Worm (Caenorhabditis elegans) whole organism, late embryonic: Measurements from ENCODE around the gene M6.11.

ENCODE experiments used
- C38D4.7 ChIP-seq: fragments of 200-800 bp; sonication (Bioruptor generic); optimal IDR thresholded peaks from 2 replicates; lab custom pipeline; 2018; ENCODE audit warnings: mild to moderate bottlenecking, missing genetic modification characterization, moderate library complexity, missing compliant biosample characterization
- K02D7.2 ChIP-seq: sonication (generic microtip); optimal IDR thresholded peaks from 2 replicates; lab custom pipeline; 2017; ENCODE audit warnings: mild to moderate bottlenecking, missing genetic modification characterization, missing compliant biosample characterization
- ceh-18 ChIP-seq: sonication (generic microtip); optimal IDR thresholded peaks from 2 replicates; lab custom pipeline; 2016; ENCODE audit warnings: missing genetic modification characterization, missing compliant biosample characterization
- ceh-2 ChIP-seq: sonication (generic microtip); optimal IDR thresholded peaks from 2 replicates; lab custom pipeline; 2016; ENCODE audit warnings: missing genotype, missing genetic modification characterization, missing compliant biosample characterization
- ceh-24 ChIP-seq: sonication (generic microtip); optimal IDR thresholded peaks from 2 replicates; lab custom pipeline; 2016; ENCODE audit warnings: mild to moderate bottlenecking, missing genetic modification characterization, missing compliant biosample characterization
- ceh-30 ChIP-seq: fragments of 150-350 bp; optimal IDR thresholded peaks from 2 replicates; lab custom pipeline; 2014; ENCODE audit warnings: missing biosample characterization, missing genetic modification characterization
- ceh-31 ChIP-seq: sonication (generic microtip); optimal IDR thresholded peaks from 2 replicates; lab custom pipeline; 2016; ENCODE audit warnings: missing genetic modification characterization, missing compliant biosample characterization
- ceh-45 ChIP-seq: fragments of 200-800 bp; sonication (Bioruptor generic); IDR thresholded peaks from 2 replicates; pipeline ENCODE4 v1.3.6; 2022; ENCODE audit warnings: missing genetic modification reagents, missing genetic modification characterization, missing compliant biosample characterization
- ceh-48 ChIP-seq: sonication (generic microtip); optimal IDR thresholded peaks from 2 replicates; lab custom pipeline; 2016; ENCODE audit warnings: missing genetic modification characterization, inconsistent platforms, missing compliant biosample characterization
- elt-2 ChIP-seq: sonication (generic microtip); optimal IDR thresholded peaks from 2 replicates; lab custom pipeline; 2016; ENCODE audit warnings: missing genetic modification reagents, missing genetic modification characterization, missing compliant biosample characterization
- elt-4 ChIP-seq: sonication (generic microtip); optimal IDR thresholded peaks from 2 replicates; lab custom pipeline; 2016; ENCODE audit warnings: missing genetic modification characterization, missing compliant biosample characterization
- fax-1 ChIP-seq: sonication (generic microtip); optimal IDR thresholded peaks from 2 replicates; lab custom pipeline; 2016; ENCODE audit warnings: missing genotype, missing genetic modification characterization, missing compliant biosample characterization
- fkh-10 ChIP-seq: fragments of 150-350 bp; optimal IDR thresholded peaks from 2 replicates; lab custom pipeline; 2014; ENCODE audit warnings: missing biosample characterization, missing genetic modification reagents, missing genetic modification characterization
- fkh-6 ChIP-seq: sonication (generic microtip); optimal IDR thresholded peaks from 2 replicates; lab custom pipeline; 2016; ENCODE audit warnings: missing genetic modification characterization, missing compliant biosample characterization
- gmeb-2 ChIP-seq: sonication (generic microtip); optimal IDR thresholded peaks from 2 replicates; lab custom pipeline; 2016; ENCODE audit warnings: missing genetic modification characterization, inconsistent platforms, missing compliant biosample characterization
- hlh-13 ChIP-seq: fragments of 200-800 bp; sonication (Bioruptor generic); optimal IDR thresholded peaks from 2 replicates; lab custom pipeline; 2018; ENCODE audit warnings: mild to moderate bottlenecking, missing genetic modification characterization, missing compliant biosample characterization
- hlh-30 ChIP-seq: sonication (generic microtip); optimal IDR thresholded peaks from 2 replicates; lab custom pipeline; 2017; ENCODE audit warnings: antibody characterized with exemption, missing genetic modification characterization, missing compliant biosample characterization; ENCODE audit not compliant: insufficient read depth
- lin-11 ChIP-seq: fragments of 200-800 bp; sonication (Bioruptor generic); optimal IDR thresholded peaks from 2 replicates; lab custom pipeline; 2018; ENCODE audit warnings: mild to moderate bottlenecking, missing genetic modification characterization, missing compliant biosample characterization
- nhr-11 ChIP-seq: fragments of 150-350 bp; optimal IDR thresholded peaks from 2 replicates; lab custom pipeline; 2014; ENCODE audit warnings: missing biosample characterization, missing genetic modification characterization
- odd-2 ChIP-seq: sonication (generic microtip); optimal IDR thresholded peaks from 2 replicates; lab custom pipeline; 2017; ENCODE audit warnings: antibody characterized with exemption, mild to moderate bottlenecking, missing genetic modification characterization, missing compliant biosample characterization
- pag-3 ChIP-seq: sonication (generic microtip); optimal IDR thresholded peaks from 2 replicates; lab custom pipeline; 2016; ENCODE audit warnings: missing compliant biosample characterization, missing genetic modification characterization, borderline replicate concordance
- pat-9 ChIP-seq: fragments of 200-800 bp; sonication (Bioruptor generic); optimal IDR thresholded peaks from 2 replicates; lab custom pipeline; 2018; ENCODE audit warnings: mild to moderate bottlenecking, missing genetic modification characterization, moderate library complexity, missing compliant biosample characterization
- pax-1 ChIP-seq: fragments of 150-350 bp; optimal IDR thresholded peaks from 2 replicates; lab custom pipeline; 2014; ENCODE audit warnings: missing biosample characterization, missing genetic modification characterization
- pha-2 ChIP-seq: sonication (generic microtip); optimal IDR thresholded peaks from 2 replicates; lab custom pipeline; 2017; ENCODE audit warnings: mild to moderate bottlenecking, missing genetic modification characterization, missing compliant biosample characterization
- pha-4 ChIP-seq: fragments of 150-350 bp; optimal IDR thresholded peaks from 2 replicates; lab custom pipeline; 2018; ENCODE audit warnings: missing biosample characterization, missing genetic modification reagents, missing genetic modification characterization
- pqm-1 ChIP-seq: sonication (generic microtip); optimal IDR thresholded peaks from 2 replicates; lab custom pipeline; 2016; ENCODE audit warnings: missing genetic modification characterization, missing compliant biosample characterization
- pros-1 ChIP-seq: fragments of 150-350 bp; optimal IDR thresholded peaks from 2 replicates; lab custom pipeline; 2014; ENCODE audit warnings: missing biosample characterization, missing genetic modification reagents, missing genetic modification characterization
- ref-2 ChIP-seq: sonication (generic microtip); optimal IDR thresholded peaks from 2 replicates; lab custom pipeline; 2016; ENCODE audit warnings: missing genetic modification characterization, missing compliant biosample characterization
- rnt-1 ChIP-seq: sonication (generic microtip); optimal IDR thresholded peaks from 2 replicates; lab custom pipeline; 2016; ENCODE audit warnings: missing genetic modification characterization, missing compliant biosample characterization
- sdc-2 ChIP-seq: sonication (generic microtip); optimal IDR thresholded peaks from 2 replicates; lab custom pipeline; 2016; ENCODE audit warnings: missing genotype, missing genetic modification characterization, missing compliant biosample characterization
- sox-2 ChIP-seq: fragments of 200-800 bp; sonication (Bioruptor generic); IDR thresholded peaks from 2 replicates; pipeline ENCODE4 v1.3.6; 2022; ENCODE audit warnings: missing genetic modification reagents, missing genetic modification characterization, missing compliant biosample characterization
- tbx-7 ChIP-seq: sonication (generic microtip); optimal IDR thresholded peaks from 2 replicates; lab custom pipeline; 2016; ENCODE audit warnings: missing genotype, missing genetic modification characterization, missing compliant biosample characterization
- unc-3 ChIP-seq, 2 experiments: fragments of 200-800 bp in 1 of 2; sonication (Bioruptor generic) in 1 of 2; sonication (generic microtip) in 1 of 2; conservative IDR thresholded peaks in 1 of 2; optimal IDR thresholded peaks in 1 of 2; 2 replicates each; pipeline versions ENCODE4 v1.3.6 to Lab custom; 2016 to 2022; ENCODE audit warnings: missing compliant biosample characterization in 2 of 2, missing genetic modification characterization in 2 of 2, missing genetic modification reagents in 1 of 2
- unc-42 ChIP-seq: sonication (generic microtip); optimal IDR thresholded peaks from 2 replicates; lab custom pipeline; 2016; ENCODE audit warnings: missing genotype, missing genetic modification characterization, missing compliant biosample characterization
- unc-55 ChIP-seq: sonication (generic microtip); optimal IDR thresholded peaks from 2 replicates; lab custom pipeline; 2017; ENCODE audit warnings: missing biosample characterization, missing genetic modification reagents, missing genetic modification characterization
- ztf-16 ChIP-seq: sonication (generic microtip); optimal IDR thresholded peaks from 2 replicates; lab custom pipeline; 2017; ENCODE audit warnings: missing genetic modification characterization, missing compliant biosample characterization

M6.11 gene

ce11 chrX:601340-601757 lies 40.0 kb downstream of the M6.11 start (continued):
- TF ChIP-seq pat-9 (tag; lab: Kevin White, UChicago), result peak; percentile 26
- no peak for TF ChIP-seq nhr-11 (tag; lab: Kevin White, UChicago)
- TF ChIP-seq hlh-13 (GFP tag; lab: Kevin White, UChicago), result no peak
- TF ChIP-seq C38D4.7 (GFP tag; lab: Kevin White, UChicago), result no peak
- no peak for TF ChIP-seq pqm-1 (tag; lab: Kevin White, UChicago)
- TF ChIP-seq ceh-48 (tag; lab: Kevin White, UChicago), result no peak
- peak; percentile 23 for TF ChIP-seq ceh-2
- TF ChIP-seq elt-2 (tag; lab: Kevin White, UChicago), result no peak
- TF ChIP-seq fax-1 (tag; lab: Kevin White, UChicago), result no peak
- peak; percentile 96 for TF ChIP-seq unc-42 (tag; lab: Kevin White, UChicago)
- TF ChIP-seq elt-4 (tag; lab: Kevin White, UChicago), result no peak
- no peak for TF ChIP-seq unc-3 (GFP tag; conservative IDR thresholded peaks at IDR 0.05; lab: Robert Waterston, UW)
- no peak for TF ChIP-seq unc-3 (tag; optimal IDR thresholded peaks at IDR 0.05; lab: Kevin White, UChicago)
- TF ChIP-seq ceh-30 (tag; lab: Kevin White, UChicago), result no peak
- TF ChIP-seq ceh-18 (tag; lab: Kevin White, UChicago), result peak; percentile 25
- peak; percentile 40 for TF ChIP-seq ref-2 (tag; lab: Kevin White, UChicago)
- no peak for TF ChIP-seq ztf-16 (tag; lab: Kevin White, UChicago)
- no peak for TF ChIP-seq ceh-45 (GFP tag; lab: Robert Waterston, UW)
- TF ChIP-seq fkh-10 (GFP tag; lab: Kevin White, UChicago), result peak; percentile 7

- TF ChIP-seq ceh-45 (GFP tag; lab: Robert Waterston, UW) (no peak), lin-11 (tag; lab: Kevin White, UChicago) (no peak), rnt-1 (tag; lab: Kevin White, UChicago) (no peak), nhr-11 (tag; lab: Kevin White, UChicago) (no peak), fkh-6 (tag; lab: Kevin White, UChicago) (no peak), hlh-30 (no peak), fax-1 (tag; lab: Kevin White, UChicago) (no peak), pros-1 (tag; lab: Kevin White, UChicago) (no peak), ceh-30 (tag; lab: Kevin White, UChicago) (no peak), unc-55 (GFP tag; lab: Kevin White, UChicago) (no peak), sdc-2 (tag; lab: Kevin White, UChicago) (no peak), C38D4.7 (GFP tag; lab: Kevin White, UChicago) (no peak), pha-4 (tag; lab: Kevin White, UChicago) (no peak), K02D7.2 (tag; lab: Kevin White, UChicago) (no peak), ceh-31 (tag; lab: Kevin White, UChicago) (no peak)
Observed at ce11 chrX:600671-601070, 40.7 kb downstream of the M6.11 start.

ce11 chrX:599476-599875 lies 41.9 kb downstream of the M6.11 start, which contains the start of gene F13C5.3:
TSS of gene F13C5.3 (minus strand) at chrX:599576.
- TF ChIP-seq odd-2 (tag; lab: Kevin White, UChicago) (no peak), unc-3 (GFP tag; conservative IDR thresholded peaks at IDR 0.05; lab: Robert Waterston, UW) (no peak), unc-3 (tag; optimal IDR thresholded peaks at IDR 0.05; lab: Kevin White, UChicago) (no peak), gmeb-2 (tag; lab: Kevin White, UChicago) (no peak), unc-42 (tag; lab: Kevin White, UChicago) (no peak), pax-1 (no peak), ceh-24 (tag; lab: Kevin White, UChicago) (no peak), pros-1 (tag; lab: Kevin White, UChicago) (no peak), sox-2 (GFP tag; lab: Robert Waterston, UW) (no peak), tbx-7 (no peak), C38D4.7 (GFP tag; lab: Kevin White, UChicago) (no peak)

- TF ChIP-seq pag-3 (tag; lab: Kevin White, UChicago), result no peak
- TF ChIP-seq pax-1, result no peak
- TF ChIP-seq tbx-7, result no peak
- TF ChIP-seq fkh-6 (tag; lab: Kevin White, UChicago), result no peak
- no peak for TF ChIP-seq ceh-48 (tag; lab: Kevin White, UChicago)
- no peak for TF ChIP-seq pha-2
Observed at ce11 chrX:593910-594447, 47.4 kb downstream of the M6.11 start, which contains the start of gene F13C5.2. TSS of gene F13C5.2 (plus strand) at chrX:593960.
